Fruit fly (Drosophila melanogaster) Kc167 (cell line): ENCODE results near the gene Stat92E.

ENCODE experiments used
- Myc ChIP-seq: fragments of >200 bp; optimal IDR thresholded peaks from 2 replicates; lab custom pipeline; 2017; ENCODE audit warnings: missing external identifiers
- Sin3A ChIP-seq: fragments of >200 bp; optimal IDR thresholded peaks from 2 replicates; lab custom pipeline; 2018; ENCODE audit warnings: missing external identifiers
- h ChIP-seq: fragments of >200 bp; optimal IDR thresholded peaks from 3 replicates; lab custom pipeline; 2018; ENCODE audit warnings: missing external identifiers
- insv ChIP-seq: fragments of >200 bp; optimal IDR thresholded peaks from 3 replicates; lab custom pipeline; 2018; ENCODE audit warnings: missing external identifiers
- psq ChIP-seq: fragments of >200 bp; optimal IDR thresholded peaks from 2 replicates; lab custom pipeline; 2017; ENCODE audit warnings: missing external identifiers
- ttk ChIP-seq: sonication (Bioruptor generic); optimal IDR thresholded peaks from 2 replicates; lab custom pipeline; 2017; ENCODE audit warnings: missing external identifiers

Stat92E gene

dm6 chr3R:20563830-20564421, 11.8 kb upstream of the Stat92E start, which contains the start of gene CG10877:
Gene CG10877, minus strand, starts transcription at chr3R:20564067.
- TF ChIP-seq psq (lab: Kevin White, UChicago) (no peak), ttk (lab: Kevin White, UChicago) (no peak), h (lab: Kevin White, UChicago) (no peak), insv (lab: Kevin White, UChicago) (no peak), Myc (lab: Kevin White, UChicago) (no peak), Sin3A (lab: Kevin White, UChicago) (no peak)

dm6 chr3R:20560668-20561226, 8.6 kb upstream of the Stat92E start, which contains the start of gene CG5191:
Gene CG5191, plus strand, starts transcription at chr3R:20560865.
- no peak for TF ChIP-seq ttk (lab: Kevin White, UChicago)
- TF ChIP-seq psq (lab: Kevin White, UChicago), result no peak
- no peak for TF ChIP-seq Sin3A (lab: Kevin White, UChicago)
- no peak for TF ChIP-seq insv (lab: Kevin White, UChicago)
- no peak for TF ChIP-seq h (lab: Kevin White, UChicago)
- no peak for TF ChIP-seq Myc (lab: Kevin White, UChicago)

- TF ChIP-seq Sin3A (lab: Kevin White, UChicago) (no peak), psq (lab: Kevin White, UChicago) (no peak), Myc (lab: Kevin White, UChicago) (no peak), ttk (lab: Kevin White, UChicago) (no peak), h (lab: Kevin White, UChicago) (no peak), insv (lab: Kevin White, UChicago) (no peak)
Measured at dm6 chr3R:20560019-20560667, 8.0 kb upstream of the Stat92E start, which contains the start of gene CG15922. Gene CG15922, minus strand, starts transcription at chr3R:20560280.

dm6 chr3R:20558106-20558489, 6.0 kb upstream of the Stat92E start:
- TF ChIP-seq Sin3A (lab: Kevin White, UChicago) (no peak), Myc (lab: Kevin White, UChicago) (no peak), psq (lab: Kevin White, UChicago) (no peak), insv (lab: Kevin White, UChicago) (no peak), ttk (lab: Kevin White, UChicago) (no peak), h (lab: Kevin White, UChicago) (no peak)

dm6 chr3R:20557415-20558105, 5.4 kb upstream of the Stat92E start, which contains the start of the genes DPCoAC and CG5180:
Gene DPCoAC, minus strand, starts transcription at chr3R:20557667.
Gene CG5180, plus strand, starts transcription at chr3R:20557930.
- no peak for TF ChIP-seq Myc (lab: Kevin White, UChicago)
- no peak for TF ChIP-seq insv (lab: Kevin White, UChicago)
- TF ChIP-seq Sin3A (lab: Kevin White, UChicago), result no peak
- TF ChIP-seq ttk (lab: Kevin White, UChicago), result no peak
- no peak for TF ChIP-seq h (lab: Kevin White, UChicago)
- TF ChIP-seq psq (lab: Kevin White, UChicago), result no peak

- TF ChIP-seq Myc (lab: Kevin White, UChicago), result no peak
- TF ChIP-seq ttk (lab: Kevin White, UChicago), result no peak
- no peak for TF ChIP-seq Sin3A (lab: Kevin White, UChicago)
- no peak for TF ChIP-seq h (lab: Kevin White, UChicago)
- TF ChIP-seq insv (lab: Kevin White, UChicago), result no peak
- no peak for TF ChIP-seq psq (lab: Kevin White, UChicago)
Measured at dm6 chr3R:20557114-20557414, 5.0 kb upstream of the Stat92E start.

- no peak for TF ChIP-seq ttk (lab: Kevin White, UChicago)
- TF ChIP-seq Sin3A (lab: Kevin White, UChicago), result no peak
- no peak for TF ChIP-seq psq (lab: Kevin White, UChicago)
- TF ChIP-seq Myc (lab: Kevin White, UChicago), result no peak
- no peak for TF ChIP-seq insv (lab: Kevin White, UChicago)
- TF ChIP-seq h (lab: Kevin White, UChicago), result no peak
Measured at dm6 chr3R:20556281-20557113, 4.4 kb upstream of the Stat92E start.

- TF ChIP-seq Sin3A (lab: Kevin White, UChicago) (no peak), ttk (lab: Kevin White, UChicago) (no peak)
Measured at dm6 chr3R:20555720-20556280, 3.7 kb upstream of the Stat92E start.

dm6 chr3R:20555023-20555422, 2.9 kb upstream of the Stat92E start:
- TF ChIP-seq insv (lab: Kevin White, UChicago), result no peak
- no peak for TF ChIP-seq ttk (lab: Kevin White, UChicago)
- TF ChIP-seq Sin3A (lab: Kevin White, UChicago), result no peak
- TF ChIP-seq psq (lab: Kevin White, UChicago), result no peak
- TF ChIP-seq h (lab: Kevin White, UChicago), result no peak
- no peak for TF ChIP-seq Myc (lab: Kevin White, UChicago)

- TF ChIP-seq insv (lab: Kevin White, UChicago), result no peak
- no peak for TF ChIP-seq psq (lab: Kevin White, UChicago)
- no peak for TF ChIP-seq Myc (lab: Kevin White, UChicago)
- TF ChIP-seq h (lab: Kevin White, UChicago), result no peak
- TF ChIP-seq ttk (lab: Kevin White, UChicago), result no peak
- no peak for TF ChIP-seq Sin3A (lab: Kevin White, UChicago)
Measured at dm6 chr3R:20554300-20554699, 2.2 kb upstream of the Stat92E start, which contains the start of gene att-ORFB. Gene att-ORFB, minus strand, starts transcription at chr3R:20554400.
